Fruit fly (Drosophila melanogaster): ENCODE data around the gene CG5180.
A peak's percentile ranks its signal among the peaks of the same experiment; 100 is the strongest.

DNA sequence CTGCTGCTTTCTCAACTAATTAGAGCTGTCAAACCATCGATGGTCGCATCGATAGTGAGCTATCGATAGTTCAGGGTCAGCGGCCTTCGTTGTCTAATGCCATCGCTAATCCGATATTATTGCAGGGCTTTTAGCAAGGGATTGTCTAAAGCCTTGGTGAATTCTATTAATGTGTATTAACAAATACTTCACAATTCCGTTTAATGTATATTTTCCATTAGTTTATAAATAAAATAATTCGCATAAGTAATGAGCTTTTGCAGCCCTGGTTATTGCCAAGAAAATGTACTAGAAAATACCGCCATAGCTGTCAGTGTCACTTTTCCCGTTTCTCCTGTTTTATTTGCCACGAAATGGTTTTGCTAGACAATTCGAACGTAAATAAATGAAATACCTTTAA is 22.1 kb downstream of the CG5180 start, which contains the start of the genes EloB and Srp14:
- TF ChIP-seq Pif1B (GFP tag; optimal IDR thresholded peaks at IDR 0.05) (no peak), Snoo (tag; optimal IDR thresholded peaks at IDR 0.05) (peak; percentile 66), Pif1A (GFP tag; optimal IDR thresholded peaks at IDR 0.05) (no peak), CG15710 (tag; optimal IDR thresholded peaks at IDR 0.05) (peak; percentile 78), EcR (GFP tag; optimal IDR thresholded peaks at IDR 0.05) (peak; percentile 98), D1 (tag; optimal IDR thresholded peaks at IDR 0.05) (no peak), CG32121 (GFP tag; IDR thresholded peaks at IDR 0.05) (peak; percentile 66), fd96Ca (GFP tag; IDR thresholded peaks at IDR 0.05) (peak; percentile 81), CG8301 (tag; optimal IDR thresholded peaks at IDR 0.05) (peak; percentile 64), Ets98B (GFP tag; IDR thresholded peaks at IDR 0.05) (peak; percentile 78)

Measured in whole organism, pupa.